Fruit fly (Drosophila melanogaster) whole organism, embryonic: ENCODE measurements around the gene APC4.

ENCODE experiments used
- Atf6 ChIP-seq: fragments of 200-800 bp; sonication (Bioruptor generic); IDR thresholded peaks from 2 replicates; pipeline ENCODE4 v1.3.6; 2022; ENCODE audit warnings: missing biosample characterization, missing genetic modification characterization
- CG10979 ChIP-seq: fragments of 200-800 bp; sonication (Bioruptor generic); optimal IDR thresholded peaks from 2 replicates; lab custom pipeline; 2018; ENCODE audit warnings: missing biosample characterization, mild to moderate bottlenecking, missing genetic modification characterization, moderate library complexity
- CG11093 ChIP-seq: fragments of 200-800 bp; sonication (Bioruptor generic); IDR thresholded peaks from 3 replicates; pipeline ENCODE4 v1.3.6; 2022; ENCODE audit warnings: missing biosample characterization, missing genetic modification characterization
- CG12391 ChIP-seq: fragments of 200-800 bp; sonication (Bioruptor generic); optimal IDR thresholded peaks from 3 replicates; lab custom pipeline; 2018; ENCODE audit warnings: missing biosample characterization, mild to moderate bottlenecking, missing genetic modification characterization, moderate library complexity
- CG12744 ChIP-seq: fragments of 200-800 bp; sonication (Bioruptor generic); optimal IDR thresholded peaks from 2 replicates; lab custom pipeline; 2016; ENCODE audit warnings: missing biosample characterization, missing genetic modification characterization
- CG14667 ChIP-seq: fragments of 200-800 bp; sonication (Bioruptor generic); IDR thresholded peaks from 2 replicates; pipeline ENCODE4 v1.3.6; 2022; ENCODE audit warnings: missing biosample characterization, missing genetic modification characterization
- CG14710 ChIP-seq: fragments of 200-800 bp; sonication (Bioruptor generic); optimal IDR thresholded peaks from 3 replicates; lab custom pipeline; 2019; ENCODE audit warnings: missing biosample characterization, mild to moderate bottlenecking, missing genetic modification characterization, moderate library complexity
- CG2199 ChIP-seq: fragments of 200-800 bp; sonication (Bioruptor generic); IDR thresholded peaks from 3 replicates; pipeline ENCODE4 v1.3.6; 2022; ENCODE audit warnings: missing biosample characterization, missing genetic modification characterization
- CG30403 ChIP-seq: fragments of 200-800 bp; sonication (Bioruptor generic); optimal IDR thresholded peaks from 3 replicates; lab custom pipeline; 2016; ENCODE audit warnings: missing biosample characterization, missing genetic modification characterization
- CG31441 ChIP-seq: fragments of 200-800 bp; sonication (Bioruptor generic); IDR thresholded peaks from 2 replicates; pipeline ENCODE4 v1.3.6; 2022; ENCODE audit warnings: missing biosample characterization, missing genetic modification characterization
- CG3838 ChIP-seq: fragments of 200-800 bp; sonication (Bioruptor generic); optimal IDR thresholded peaks from 3 replicates; lab custom pipeline; 2016; ENCODE audit warnings: missing biosample characterization, missing genetic modification characterization
- CG4328 ChIP-seq: fragments of 200-800 bp; sonication (Bioruptor generic); optimal IDR thresholded peaks from 3 replicates; lab custom pipeline; 2017; ENCODE audit warnings: missing biosample characterization, missing genetic modification reagents, missing genetic modification characterization
- CG6854 ChIP-seq: fragments of 200-800 bp; sonication (Bioruptor generic); optimal IDR thresholded peaks from 3 replicates; lab custom pipeline; 2017; ENCODE audit warnings: missing biosample characterization, mild to moderate bottlenecking, missing genetic modification characterization
- CG7839 ChIP-seq: fragments of 200-800 bp; sonication (Bioruptor generic); optimal IDR thresholded peaks from 3 replicates; lab custom pipeline; 2018; ENCODE audit warnings: missing biosample characterization, mild to moderate bottlenecking, missing genetic modification characterization, moderate library complexity
- CG8359 ChIP-seq: fragments of 200-800 bp; sonication (Bioruptor generic); optimal IDR thresholded peaks from 2 replicates; lab custom pipeline; 2017; ENCODE audit warnings: missing biosample characterization, mild to moderate bottlenecking, missing genetic modification characterization, borderline replicate concordance
- CG8388 ChIP-seq: fragments of 200-800 bp; sonication (Bioruptor generic); optimal IDR thresholded peaks from 2 replicates; lab custom pipeline; 2019; ENCODE audit warnings: missing biosample characterization, mild to moderate bottlenecking, missing genetic modification characterization, moderate library complexity
- CoRest ChIP-seq: fragments of 200-800 bp; sonication (Bioruptor generic); optimal IDR thresholded peaks from 3 replicates; lab custom pipeline; 2018; ENCODE audit warnings: missing biosample characterization, mild to moderate bottlenecking, missing genetic modification characterization, moderate library complexity
- D19A ChIP-seq: fragments of 200-800 bp; optimal IDR thresholded peaks from 3 replicates; lab custom pipeline; 2019; ENCODE audit warnings: missing biosample characterization, mild to moderate bottlenecking, missing genetic modification characterization, moderate library complexity
- Ets65A ChIP-seq: fragments of 200-800 bp; sonication (Bioruptor generic); peaks from one replicate; lab custom pipeline; 2016; ENCODE audit warnings: missing biosample characterization, missing genetic modification characterization
- Hr78 ChIP-seq, 2 experiments: fragments of 200-800 bp in 1 of 2; fragments of >200 bp in 1 of 2; sonication (Bioruptor generic) in 1 of 2; optimal IDR thresholded peaks; 2 replicates each; lab custom pipeline; 2017 to 2019; ENCODE audit warnings: missing biosample characterization in 2 of 2, missing genetic modification characterization in 2 of 2, mild to moderate bottlenecking in 1 of 2, moderate library complexity in 1 of 2
- MESR4 ChIP-seq: fragments of 200-800 bp; sonication (Bioruptor generic); optimal IDR thresholded peaks from 2 replicates; lab custom pipeline; 2018; ENCODE audit warnings: missing biosample characterization, mild to moderate bottlenecking, missing genetic modification characterization, moderate library complexity
- NC2α ChIP-seq: fragments of 200-800 bp; sonication (Bioruptor generic); optimal IDR thresholded peaks from 2 replicates; lab custom pipeline; 2016; ENCODE audit warnings: missing biosample characterization, missing genetic modification characterization
- NfI ChIP-seq: fragments of 200-800 bp; sonication (Bioruptor generic); optimal IDR thresholded peaks from 3 replicates; lab custom pipeline; 2018; ENCODE audit warnings: missing biosample characterization, mild to moderate bottlenecking, missing genetic modification characterization, moderate library complexity
- Opbp ChIP-seq: fragments of 200-800 bp; sonication (Bioruptor generic); IDR thresholded peaks from 3 replicates; pipeline ENCODE4 v1.3.6; 2022; ENCODE audit warnings: missing biosample characterization, missing genetic modification characterization; ENCODE audit not compliant: partially characterized antibody
- Sox102F ChIP-seq: fragments of 200-800 bp; sonication (Bioruptor generic); optimal IDR thresholded peaks from 2 replicates; lab custom pipeline; 2018; ENCODE audit warnings: missing biosample characterization, mild to moderate bottlenecking, missing genetic modification characterization, moderate library complexity
- Vsx1 ChIP-seq: fragments of 200-800 bp; sonication (Bioruptor generic); optimal IDR thresholded peaks from 2 replicates; lab custom pipeline; 2017; ENCODE audit warnings: missing biosample characterization, mild to moderate bottlenecking, missing genetic modification characterization, missing genetic modification reagents
- Xbp1 ChIP-seq: fragments of 200-800 bp; sonication (Bioruptor generic); optimal IDR thresholded peaks from 3 replicates; lab custom pipeline; 2016; ENCODE audit warnings: missing biosample characterization, mild to moderate bottlenecking, missing genetic modification characterization
- amos ChIP-seq: fragments of 200-800 bp; sonication (Bioruptor generic); IDR thresholded peaks from 2 replicates; pipeline ENCODE4 v1.3.6; 2022; ENCODE audit warnings: missing biosample characterization, missing genetic modification characterization; ENCODE audit not compliant: partially characterized antibody
- bsh ChIP-seq, 2 experiments: fragments of 200-800 bp; sonication (Bioruptor generic); optimal IDR thresholded peaks; 2 replicates each; lab custom pipeline; 2017 to 2018; ENCODE audit warnings: mild to moderate bottlenecking in 2 of 2, missing biosample characterization in 2 of 2, missing genetic modification characterization in 2 of 2, moderate library complexity in 1 of 2
- ci ChIP-seq: fragments of 200-800 bp; sonication (Bioruptor generic); IDR thresholded peaks from 3 replicates; pipeline ENCODE4 v1.3.6; 2022; ENCODE audit warnings: missing biosample characterization, missing genetic modification characterization
- cwo ChIP-seq: fragments of 200-800 bp; sonication (Bioruptor generic); optimal IDR thresholded peaks from 3 replicates; lab custom pipeline; 2017; ENCODE audit warnings: missing biosample characterization, missing genetic modification characterization, mild to moderate bottlenecking, moderate library complexity, missing genetic modification reagents
- dmrt11E ChIP-seq: fragments of 200-800 bp; sonication (Bioruptor generic); optimal IDR thresholded peaks from 3 replicates; lab custom pipeline; 2018; ENCODE audit warnings: missing biosample characterization, mild to moderate bottlenecking, missing genetic modification characterization, moderate library complexity
- fd96Cb ChIP-seq: fragments of 200-800 bp; sonication (Bioruptor generic); optimal IDR thresholded peaks from 2 replicates; lab custom pipeline; 2018; ENCODE audit warnings: missing biosample characterization, mild to moderate bottlenecking, missing genetic modification characterization, moderate library complexity
- gsb-n ChIP-seq: fragments of 200-800 bp; sonication (Bioruptor generic); optimal IDR thresholded peaks from 3 replicates; lab custom pipeline; 2018; ENCODE audit warnings: missing biosample characterization, mild to moderate bottlenecking, missing genetic modification characterization
- ken ChIP-seq: fragments of 200-800 bp; sonication (Bioruptor generic); IDR thresholded peaks from 3 replicates; pipeline ENCODE4 v1.3.6; 2022; ENCODE audit warnings: missing biosample characterization, missing genetic modification characterization
- kni ChIP-seq: fragments of 200-800 bp; sonication (Bioruptor generic); optimal IDR thresholded peaks from 3 replicates; lab custom pipeline; 2017; ENCODE audit warnings: mild to moderate bottlenecking, missing biosample characterization, missing genetic modification reagents, missing genetic modification characterization
- lmd ChIP-seq: fragments of 200-800 bp; sonication (Bioruptor generic); IDR thresholded peaks from 2 replicates; pipeline ENCODE4 v1.3.6; 2022; ENCODE audit warnings: missing biosample characterization, missing genetic modification characterization
- luna ChIP-seq: fragments of 200-800 bp; sonication (Bioruptor generic); optimal IDR thresholded peaks from 2 replicates; lab custom pipeline; 2016; ENCODE audit warnings: missing biosample characterization, missing genetic modification characterization
- pan ChIP-seq, 4 experiments: fragments of >200 bp in 3 of 4; fragments of 200-800 bp in 1 of 4; sonication (Bioruptor generic) in 1 of 4; optimal IDR thresholded peaks in 3 of 4; IDR thresholded peaks in 1 of 4; 2 replicates each; pipeline versions ENCODE4 v1.3.6 to Lab custom; 2017 to 2022; ENCODE audit warnings: missing biosample characterization in 2 of 4, missing genetic modification characterization in 2 of 4, mixed read lengths in 1 of 4
- pnt ChIP-seq: fragments of 200-800 bp; sonication (Bioruptor generic); optimal IDR thresholded peaks from 3 replicates; lab custom pipeline; 2016; ENCODE audit warnings: missing biosample characterization, missing genetic modification characterization
- sens ChIP-seq: fragments of 200-800 bp; sonication (Bioruptor generic); peaks from one replicate; lab custom pipeline; 2016; ENCODE audit warnings: missing biosample characterization, missing genetic modification characterization
- slp2 ChIP-seq: fragments of 200-800 bp; sonication (Bioruptor generic); optimal IDR thresholded peaks from 2 replicates; lab custom pipeline; 2016; ENCODE audit warnings: missing biosample characterization, missing genetic modification characterization
- sqz ChIP-seq: fragments of 200-800 bp; sonication (Bioruptor generic); optimal IDR thresholded peaks from 3 replicates; lab custom pipeline; 2018; ENCODE audit warnings: missing biosample characterization, mild to moderate bottlenecking, missing genetic modification characterization
- vvl ChIP-seq: fragments of 200-800 bp; sonication (Bioruptor generic); IDR thresholded peaks from 2 replicates; pipeline ENCODE4 v1.3.6; 2022; ENCODE audit warnings: missing biosample characterization, missing genetic modification characterization
- zen ChIP-seq: fragments of 200-800 bp; sonication (Bioruptor generic); optimal IDR thresholded peaks from 3 replicates; lab custom pipeline; 2018; ENCODE audit warnings: missing biosample characterization, mild to moderate bottlenecking, missing genetic modification characterization, moderate library complexity
- zfh1 ChIP-seq: fragments of 200-800 bp; sonication (Bioruptor generic); IDR thresholded peaks from 3 replicates; pipeline ENCODE4 v1.3.6; 2022; ENCODE audit warnings: missing biosample characterization, missing genetic modification characterization

The APC4 gene

DNA sequence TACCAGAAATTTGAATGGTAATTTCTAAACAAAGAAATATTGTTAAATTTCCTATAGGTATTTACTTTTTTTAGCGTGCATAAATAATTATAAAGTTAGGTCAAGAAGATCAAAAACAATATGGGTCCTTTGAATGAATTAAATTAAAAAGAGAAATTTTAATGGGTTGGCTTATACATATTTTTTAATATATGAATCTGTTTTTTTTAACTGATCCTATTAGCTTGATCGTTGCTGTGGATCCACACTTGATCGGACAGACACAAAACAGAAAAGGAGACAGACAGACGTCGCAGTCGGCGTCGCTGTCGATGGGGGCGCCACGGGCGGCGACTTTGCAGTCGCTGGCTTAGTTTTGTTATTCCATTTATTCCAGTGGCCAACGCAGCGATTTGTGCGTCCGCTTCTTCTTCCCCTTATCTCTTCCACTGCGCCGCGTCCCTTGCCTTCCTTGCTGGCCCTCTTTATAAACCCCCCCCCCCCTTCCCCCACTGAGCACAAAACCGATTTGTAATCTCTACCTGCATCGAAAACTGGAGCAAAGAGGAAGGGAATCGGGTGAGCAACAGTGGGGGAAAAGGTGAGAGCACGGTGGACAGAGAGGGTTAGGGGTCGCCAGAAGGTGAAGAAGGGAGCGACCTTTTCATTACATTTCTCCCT is 34.9 kb upstream of the APC4 start (continued):
- no peak for TF ChIP-seq CG6854 (GFP tag; lab: Kevin White, UChicago)
- no peak for TF ChIP-seq cwo
- TF ChIP-seq MESR4 (GFP tag; lab: Kevin White, UChicago), result no peak
- TF ChIP-seq, all 482 proteins: peak for 211

DNA sequence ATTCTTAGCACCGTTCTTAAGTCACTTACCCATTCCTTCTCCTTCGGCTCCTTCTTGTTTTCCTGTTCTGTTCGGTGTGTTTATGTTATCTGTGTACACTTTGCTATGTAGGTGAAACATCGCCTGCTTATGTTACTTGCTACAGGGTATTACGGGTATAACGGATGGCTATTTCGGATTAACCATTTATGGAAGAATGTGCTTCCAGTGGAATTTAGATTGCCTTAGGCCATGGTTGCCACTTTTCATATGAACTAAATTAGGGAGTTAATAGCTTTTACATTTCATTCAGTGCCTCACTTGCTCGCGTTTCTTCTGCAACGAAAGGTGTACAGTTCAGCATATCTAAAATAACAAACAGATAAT is 34.4 kb upstream of the APC4 start:
- TF ChIP-seq kni (GFP tag; lab: Kevin White, UChicago) (peak; percentile 75), amos (no peak), CG4328 (no peak), Xbp1 (GFP tag; lab: Kevin White, UChicago) (peak; percentile 37), zfh1 (GFP tag; lab: Robert Waterston, UW) (0 out of 3 replicates have a peak, but pooled peaks have one; percentile 32), NC2α (no peak), pan (optimal IDR thresholded peaks at IDR 0.05; lab: Kevin White, UChicago) (peak in 1 of 2 experiments; percentile 29), pan (GFP tag; optimal IDR thresholded peaks at IDR 0.05 in 1 of 2, IDR thresholded peaks at IDR 0.05 in 1 of 2) (peak in 1 of 2 experiments; percentile 28), vvl (GFP tag; lab: Robert Waterston, UW) (no peak), slp2 (peak; percentile 43), bsh (GFP tag; optimal IDR thresholded peaks at IDR 0.05; lab: Kevin White, UChicago) (peak in 1 of 2 experiments; percentile 59), CG10979 (tag; lab: Kevin White, UChicago) (peak; percentile 14), CG12391 (tag; lab: Kevin White, UChicago) (peak; percentile 34), sqz (GFP tag; lab: Kevin White, UChicago) (no peak), CG11093 (GFP tag; lab: Robert Waterston, UW) (no peak), CG8388 (peak; percentile 28), CG12744 (GFP tag; lab: Kevin White, UChicago) (no peak), lmd (peak; percentile 35; the same call in 1 of the 2 replicates), Ets65A (GFP tag; lab: Kevin White, UChicago) (peak; percentile 29), CoRest (tag; lab: Kevin White, UChicago) (peak; percentile 35), CG31441 (GFP tag; lab: Robert Waterston, UW) (0 out of 2 replicates have a peak, but pooled peaks have one; percentile 50), CG2199 (GFP tag; lab: Robert Waterston, UW) (no peak), ci (GFP tag; lab: Robert Waterston, UW) (0 out of 3 replicates have a peak, but pooled peaks have one; percentile 40), D19A (peak; percentile 31), dmrt11E (tag; lab: Kevin White, UChicago) (peak; percentile 47), CG14667 (GFP tag; lab: Robert Waterston, UW) (no peak), luna (GFP tag; lab: Kevin White, UChicago) (no peak), CG3838 (no peak), CG8359 (GFP tag; lab: Kevin White, UChicago) (peak; percentile 35), zen (tag; lab: Kevin White, UChicago) (no peak), Sox102F (GFP tag; lab: Kevin White, UChicago) (peak; percentile 49), pnt (GFP tag; lab: Kevin White, UChicago) (no peak), sens (GFP tag; lab: Kevin White, UChicago) (peak; percentile 86), fd96Cb (tag; lab: Kevin White, UChicago) (peak; percentile 34), Opbp (GFP tag; lab: Robert Waterston, UW) (no peak), ken (GFP tag; lab: Robert Waterston, UW) (0 out of 3 replicates have a peak, but pooled peaks have one; percentile 40), CG7839 (tag; lab: Kevin White, UChicago) (peak; percentile 13), CG30403 (GFP tag; lab: Kevin White, UChicago) (peak; percentile 20), CG14710 (tag; lab: Kevin White, UChicago) (peak; percentile 6), Hr78 (GFP tag; optimal IDR thresholded peaks at IDR 0.05; lab: Kevin White, UChicago) (peak in 1 of 2 experiments; percentile 76), Atf6 (GFP tag; lab: Robert Waterston, UW) (no peak), gsb-n (no peak), NfI (GFP tag; lab: Kevin White, UChicago) (peak; percentile 10), Vsx1 (GFP tag; lab: Kevin White, UChicago) (no peak)
